Worm (Caenorhabditis elegans) whole organism, L4 larva: ENCODE results near the gene ndab-1.

ENCODE experiments used
- F10B5.3 ChIP-seq: sonication (generic microtip); optimal IDR thresholded peaks from 2 replicates; lab custom pipeline; 2016; ENCODE audit warnings: mild to moderate bottlenecking, missing genetic modification characterization, missing compliant biosample characterization
- Y5F2A.4 ChIP-seq: fragments of 200-800 bp; sonication (Bioruptor generic); optimal IDR thresholded peaks from 2 replicates; lab custom pipeline; 2018; ENCODE audit warnings: mild to moderate bottlenecking, missing genetic modification characterization, missing compliant biosample characterization
- Y75B8A.6 ChIP-seq: fragments of 200-800 bp; sonication (Bioruptor generic); IDR thresholded peaks from 2 replicates; pipeline ENCODE4 v1.3.6; 2022; ENCODE audit warnings: missing genetic modification reagents, missing genetic modification characterization, missing compliant biosample characterization
- ZK337.2 ChIP-seq: fragments of 200-800 bp; sonication (Bioruptor generic); IDR thresholded peaks from 2 replicates; pipeline ENCODE4 v1.3.6; 2022; ENCODE audit warnings: missing genetic modification reagents, missing genetic modification characterization, missing compliant biosample characterization
- aha-1 ChIP-seq: fragments of 150-350 bp; peaks from one replicate; lab custom pipeline; 2014; ENCODE audit warnings: missing biosample characterization, missing genetic modification characterization
- ces-1 ChIP-seq: fragments of 150-350 bp; sonication (generic microtip); optimal IDR thresholded peaks from 4 replicates; lab custom pipeline; 2014; ENCODE audit warnings: missing biosample characterization, missing genetic modification reagents, missing genetic modification characterization
- daf-16 ChIP-seq, 3 experiments: sonication (generic microtip); optimal IDR thresholded peaks; 2 replicates each; lab custom pipeline; 2016 to 2017; ENCODE audit warnings: missing genetic modification characterization in 3 of 3, missing genetic modification reagents in 3 of 3, mild to moderate bottlenecking in 2 of 3, missing compliant biosample characterization in 2 of 3, missing biosample characterization in 1 of 3, moderate library complexity in 1 of 3
- duxl-1 ChIP-seq: sonication (generic microtip); optimal IDR thresholded peaks from 2 replicates; lab custom pipeline; 2016; ENCODE audit warnings: mild to moderate bottlenecking, missing genetic modification characterization, moderate library complexity, missing compliant biosample characterization; ENCODE audit not compliant: poor library complexity
- hif-1 ChIP-seq, 2 experiments: sonication (generic microtip); optimal IDR thresholded peaks; 2 replicates each; lab custom pipeline; 2016 to 2017; ENCODE audit warnings: missing compliant biosample characterization in 2 of 2, missing genetic modification characterization in 2 of 2, missing genetic modification reagents in 2 of 2, missing genotype in 2 of 2, mild to moderate bottlenecking in 1 of 2
- lim-7 ChIP-seq: fragments of 200-800 bp; sonication (Bioruptor generic); IDR thresholded peaks from 2 replicates; pipeline ENCODE4 v1.3.6; 2022; ENCODE audit warnings: missing genetic modification characterization, missing compliant biosample characterization
- lin-1 ChIP-seq: fragments of 200-800 bp; sonication (Bioruptor generic); IDR thresholded peaks from 2 replicates; pipeline ENCODE4 v1.3.6; 2022; ENCODE audit warnings: missing genetic modification reagents, missing genetic modification characterization, missing compliant biosample characterization
- lin-29 ChIP-seq: fragments of 200-800 bp; sonication (Bioruptor generic); IDR thresholded peaks from 2 replicates; pipeline ENCODE4 v1.3.6; 2022; ENCODE audit warnings: missing genetic modification reagents, missing genetic modification characterization, missing compliant biosample characterization
- lin-38 ChIP-seq: fragments of 200-800 bp; sonication (Bioruptor generic); IDR thresholded peaks from 2 replicates; pipeline ENCODE4 v1.3.6; 2022; ENCODE audit warnings: missing genetic modification reagents, missing genetic modification characterization, missing compliant biosample characterization
- mes-2 ChIP-seq: sonication (generic microtip); optimal IDR thresholded peaks from 2 replicates; lab custom pipeline; 2016; ENCODE audit warnings: missing genotype, mild to moderate bottlenecking, missing genetic modification characterization, missing compliant biosample characterization; ENCODE audit not compliant: poor library complexity, severe bottlenecking
- mxl-3 ChIP-seq: fragments of 200-800 bp; sonication (Bioruptor generic); optimal IDR thresholded peaks from 2 replicates; lab custom pipeline; 2018; ENCODE audit warnings: mild to moderate bottlenecking, missing genetic modification characterization, missing compliant biosample characterization
- nhr-237 ChIP-seq: sonication (generic microtip); optimal IDR thresholded peaks from 2 replicates; lab custom pipeline; 2017; ENCODE audit warnings: missing biosample characterization, missing genetic modification characterization
- nhr-6 ChIP-seq: fragments of 150-350 bp; optimal IDR thresholded peaks from 2 replicates; lab custom pipeline; 2014; ENCODE audit warnings: missing biosample characterization, missing genetic modification characterization
- saeg-2 ChIP-seq: fragments of 200-800 bp; sonication (Bioruptor generic); IDR thresholded peaks from 2 replicates; pipeline ENCODE4 v1.3.6; 2022; ENCODE audit warnings: missing genetic modification reagents, missing genetic modification characterization, missing compliant biosample characterization
- set-16 ChIP-seq: fragments of 200-800 bp; sonication (Bioruptor generic); IDR thresholded peaks from 2 replicates; pipeline ENCODE4 v1.3.6; 2022; ENCODE audit warnings: missing genetic modification reagents, missing genetic modification characterization, missing compliant biosample characterization
- snpc-4 ChIP-seq: fragments of 150-350 bp; optimal IDR thresholded peaks from 2 replicates; lab custom pipeline; 2014; ENCODE audit warnings: missing biosample characterization, missing genetic modification characterization
- spr-1 ChIP-seq: sonication (generic microtip); optimal IDR thresholded peaks from 2 replicates; lab custom pipeline; 2016; ENCODE audit warnings: mild to moderate bottlenecking, missing genetic modification characterization, missing compliant biosample characterization
- unc-130 ChIP-seq: sonication (generic microtip); optimal IDR thresholded peaks from 2 replicates; lab custom pipeline; 2016; ENCODE audit warnings: missing genetic modification reagents, missing genetic modification characterization, missing compliant biosample characterization
- unc-62 ChIP-seq, 3 experiments: fragments of 150-350 bp in 1 of 3; sonication (generic microtip); optimal IDR thresholded peaks in 2 of 3; peaks in 1 of 3; 1 replicate in 1 of 3; 2 replicates in 2 of 3; lab custom pipeline; 2014 to 2017; ENCODE audit warnings: missing biosample characterization in 3 of 3, missing genetic modification characterization in 3 of 3, missing genetic modification reagents in 3 of 3, missing genotype in 1 of 3
- zag-1 ChIP-seq: fragments of 150-350 bp; optimal IDR thresholded peaks from 2 replicates; lab custom pipeline; 2014; ENCODE audit warnings: missing biosample characterization, missing genetic modification characterization
- zfp-2 ChIP-seq: sonication (generic microtip); optimal IDR thresholded peaks from 2 replicates; lab custom pipeline; 2016; ENCODE audit warnings: mild to moderate bottlenecking, missing genetic modification characterization, missing compliant biosample characterization

Gene ndab-1

DNA sequence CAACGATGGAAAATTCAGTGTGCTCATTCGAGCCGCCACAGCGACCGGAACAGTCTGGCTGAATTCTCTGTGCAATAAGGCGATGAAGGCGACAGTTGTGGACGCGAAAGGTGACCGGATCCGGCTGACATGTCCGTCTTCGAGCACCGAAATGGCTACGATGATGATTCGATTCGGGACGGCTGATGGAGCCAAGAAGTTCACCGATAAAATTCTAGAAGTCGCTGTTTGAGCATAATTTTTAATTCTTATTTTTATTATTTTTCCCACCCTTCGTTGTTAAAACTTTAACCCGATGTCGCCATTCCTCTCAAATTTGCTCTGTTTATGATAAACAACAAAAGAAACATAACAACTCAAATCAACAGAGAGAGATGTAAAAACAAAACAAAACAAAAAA is 2.0 kb upstream of the ndab-1 start:
- TF ChIP-seq nhr-6 (tag; lab: Kevin White, UChicago) (no peak), lin-1 (GFP tag; lab: Robert Waterston, UW) (no peak), mes-2 (tag; lab: Kevin White, UChicago) (peak; percentile 45), lin-38 (GFP tag; lab: Robert Waterston, UW) (0 out of 2 replicates have a peak, but pooled peaks have one; percentile 25), lin-29 (GFP tag; lab: Robert Waterston, UW) (no peak), zag-1 (tag; lab: Kevin White, UChicago) (no peak), ZK337.2 (GFP tag; lab: Robert Waterston, UW) (no peak), snpc-4 (tag; lab: Kevin White, UChicago) (no peak), aha-1 (tag; lab: Kevin White, UChicago) (peak; percentile 9)

DNA sequence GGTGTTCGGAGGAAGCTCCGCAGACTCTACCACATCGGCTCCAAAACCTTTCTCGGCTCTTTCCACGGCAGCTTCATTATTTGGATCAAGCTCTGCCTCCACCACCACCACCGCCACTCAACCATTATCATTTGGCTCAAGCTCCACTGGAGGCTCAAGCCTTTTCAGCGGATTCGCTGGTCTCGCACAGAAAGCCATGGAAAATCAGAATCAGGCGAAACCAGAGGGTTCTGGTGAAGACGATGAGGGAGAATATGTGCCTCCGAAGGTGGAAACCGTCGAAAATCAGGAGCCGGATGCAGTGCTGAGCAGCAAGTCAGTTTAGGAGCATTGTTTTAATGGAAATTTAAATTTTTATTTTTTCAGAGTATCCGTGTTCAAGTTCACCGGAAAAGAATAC is 1.6 kb upstream of the ndab-1 start:
- TF ChIP-seq set-16 (peak; percentile 56), aha-1 (tag; lab: Kevin White, UChicago) (peak; percentile 90), Y5F2A.4 (no peak)

DNA sequence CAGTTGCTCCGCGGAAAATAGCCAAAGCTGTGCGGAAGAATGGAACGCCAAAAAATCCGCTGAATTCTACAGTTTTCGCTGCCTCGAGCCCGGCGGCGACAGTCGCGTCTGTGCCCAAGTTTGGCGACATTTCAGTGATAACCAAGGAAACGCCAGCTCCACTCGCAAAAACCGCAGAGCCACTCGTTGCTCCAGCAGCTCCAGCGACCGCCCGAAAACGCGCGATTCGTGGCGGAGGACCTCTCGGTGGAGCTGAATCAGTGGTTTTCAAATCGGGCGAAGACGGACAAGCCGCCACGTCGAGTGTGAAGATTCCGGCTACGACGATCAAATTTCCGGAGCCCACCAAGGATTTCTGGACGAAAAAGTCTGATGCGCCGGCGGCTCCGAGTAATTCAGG is 748 bp upstream of the ndab-1 start:
- TF ChIP-seq set-16 (peak; percentile 86), spr-1 (no peak)
- TF ChIP-seq, all 104 proteins: peak for 1

DNA sequence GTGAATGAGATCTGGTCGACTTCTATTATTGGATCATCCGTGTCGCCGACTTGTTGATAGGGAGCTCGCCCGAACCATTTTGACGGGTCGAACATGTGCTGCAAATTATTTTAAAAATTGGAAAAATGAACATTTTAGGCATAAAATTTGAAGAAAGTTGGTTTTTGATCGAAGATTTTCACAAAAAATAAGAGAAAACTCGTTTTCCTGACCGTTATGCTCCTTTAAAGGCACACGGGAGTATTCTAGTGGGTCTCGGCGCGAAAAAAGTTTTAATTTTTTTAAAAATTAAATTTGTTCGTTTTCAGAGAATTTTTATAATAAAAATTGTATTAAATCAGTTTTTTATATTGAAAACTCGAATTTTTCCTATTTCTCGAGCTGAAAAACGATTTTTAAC is 1.3 kb downstream of the ndab-1 start, which contains the start of gene Y56A3A.16:
Gene Y56A3A.16, minus strand, starts transcription at position 101 of the 400 bp plus-strand sequence.
- TF ChIP-seq ces-1 (GFP tag; lab: Kevin White, UChicago) (no peak), lin-1 (GFP tag; lab: Robert Waterston, UW) (no peak), unc-62 (GFP tag; optimal IDR thresholded peaks at IDR 0.05 in 1 of 2; lab: Kevin White, UChicago) (no peak), unc-62 (tag; optimal IDR thresholded peaks at IDR 0.05; lab: Kevin White, UChicago) (no peak), hif-1 (tag; optimal IDR thresholded peaks at IDR 0.05; lab: Kevin White, UChicago) (no peak)

DNA sequence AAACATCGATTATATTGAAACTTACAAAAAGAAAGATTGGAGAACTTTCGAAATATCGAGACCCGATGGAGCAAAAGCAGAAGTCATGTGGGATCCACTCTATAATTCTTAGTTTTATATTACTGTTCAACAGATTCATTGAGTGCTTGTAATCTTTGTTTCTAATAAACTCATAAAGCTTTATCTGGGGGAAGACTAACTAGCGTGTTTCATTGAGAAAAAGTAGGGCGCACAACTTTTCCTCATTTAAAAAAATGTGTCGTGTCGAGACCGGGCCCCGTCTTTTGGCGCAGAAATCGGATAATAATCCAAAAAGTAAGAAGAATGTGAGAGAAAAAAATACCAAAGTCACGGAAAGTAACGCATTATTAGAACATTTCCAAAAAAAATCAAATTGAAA is 5.7 kb downstream of the ndab-1 start, which contains the start of gene faah-4:
Gene faah-4, minus strand, starts transcription at position 101 of the 400 bp plus-strand sequence.
- TF ChIP-seq nhr-237 (tag; lab: Kevin White, UChicago) (no peak), zfp-2 (no peak), unc-62 (GFP tag; optimal IDR thresholded peaks at IDR 0.05 in 1 of 2; lab: Kevin White, UChicago) (peak in 1 of 2 experiments; percentile 13), unc-62 (tag; optimal IDR thresholded peaks at IDR 0.05; lab: Kevin White, UChicago) (no peak), Y75B8A.6 (no peak), saeg-2 (GFP tag; lab: Robert Waterston, UW) (no peak), unc-130 (no peak)

DNA sequence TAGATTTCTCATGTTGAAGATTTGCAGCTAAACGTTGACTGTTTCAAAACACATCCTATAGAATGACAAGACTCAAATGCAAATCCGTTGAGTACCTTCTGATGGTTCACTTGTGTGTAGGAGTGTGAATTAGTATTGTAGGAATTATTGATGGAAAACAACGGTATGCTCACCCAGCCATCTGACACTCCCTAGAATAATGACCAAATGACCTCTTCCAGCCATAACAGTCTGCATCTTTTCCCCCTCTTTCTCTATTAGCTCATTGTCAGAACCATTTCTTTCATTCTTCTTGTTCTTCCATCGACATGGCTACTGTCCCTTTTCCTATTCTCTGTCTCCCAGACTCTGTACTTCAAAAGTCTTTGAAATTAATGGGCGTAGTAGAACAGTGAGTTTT is 6.9 kb downstream of the ndab-1 start, which contains the start of gene fbxb-24:
Gene fbxb-24, plus strand, starts transcription at position 301 of the 400 bp plus-strand sequence.
- no peak for TF ChIP-seq lim-7 (GFP tag; lab: Robert Waterston, UW)
- TF ChIP-seq duxl-1 (tag; lab: Kevin White, UChicago) = no peak

DNA sequence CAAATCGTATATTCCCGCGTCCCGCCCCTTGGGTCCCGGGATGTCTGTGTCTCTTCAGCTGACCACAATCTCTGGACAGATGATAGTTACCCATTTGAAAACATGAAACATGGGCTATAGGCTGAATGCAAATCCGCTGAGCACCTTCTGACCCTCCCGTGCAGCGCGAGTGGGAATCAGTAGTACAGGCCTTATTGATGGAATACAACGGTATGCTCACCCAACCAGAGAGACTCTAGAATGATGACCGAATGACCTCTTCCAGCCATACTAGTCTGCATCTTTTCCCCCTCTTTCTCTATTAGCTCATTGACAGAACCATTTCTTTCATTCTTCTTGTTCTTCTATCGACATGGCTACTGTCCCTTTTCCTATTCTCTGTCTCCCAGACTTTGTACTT is 8.3 kb downstream of the ndab-1 start, which contains the start of gene sdz-33:
Gene sdz-33, plus strand, starts transcription at position 301 of the 400 bp plus-strand sequence.
- TF ChIP-seq F10B5.3 (tag; lab: Kevin White, UChicago) (no peak), daf-16 (GFP tag; optimal IDR thresholded peaks at IDR 0.05; lab: Kevin White, UChicago) (no peak), daf-16 (tag; optimal IDR thresholded peaks at IDR 0.05; lab: Kevin White, UChicago) (no peak)
- TF ChIP-seq, all 104 proteins: peak for 0

DNA sequence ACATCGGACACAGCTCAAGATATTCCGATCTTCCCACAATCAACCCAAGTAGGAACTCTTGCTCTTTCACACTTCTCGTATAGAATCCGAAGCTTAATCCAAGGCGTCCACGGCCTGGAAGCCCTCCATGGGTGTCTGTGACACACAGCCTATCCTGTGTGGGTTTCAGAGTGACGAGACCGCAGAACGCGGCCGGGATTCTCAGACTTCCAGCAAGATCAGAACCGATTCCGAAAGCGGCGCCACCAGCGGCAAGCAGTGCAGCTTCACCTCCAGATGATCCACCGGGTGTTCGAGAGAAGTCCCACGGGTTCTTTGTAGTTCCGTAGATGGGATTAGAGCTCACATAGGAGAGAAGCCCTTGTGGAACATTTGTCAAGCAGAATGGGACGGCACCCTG is 12.7 kb downstream of the ndab-1 start:
- no peak for TF ChIP-seq mxl-3 (GFP tag; lab: Kevin White, UChicago)
- peak; percentile 79 for TF ChIP-seq set-16
- TF ChIP-seq, all 104 proteins: peak for 1
